Worm (Caenorhabditis elegans): ENCODE results near the gene map-1.
A peak's percentile ranks its signal among the peaks of the same experiment; 100 is the strongest.

The map-1 gene

ce11 chrIV:3686765-3687164, at the start of gene map-1:
Gene map-1 (minus strand): TSS chrIV:3686865.
- TF ChIP-seq flt-1 (GFP tag; IDR thresholded peaks at IDR 0.05) = no peak
- no peak for TF ChIP-seq ama-1 (optimal IDR thresholded peaks at IDR 0.05)
- TF ChIP-seq tbx-37 (GFP tag; conservative IDR thresholded peaks at IDR 0.05) = no peak
- TF ChIP-seq tra-4 (tag; optimal IDR thresholded peaks at IDR 0.05) = no peak
- TF ChIP-seq hmg-4 (GFP tag; optimal IDR thresholded peaks at IDR 0.05) = no peak
- TF ChIP-seq ceh-36 (tag; optimal IDR thresholded peaks at IDR 0.05) = no peak
- TF ChIP-seq hnd-1 (tag; optimal IDR thresholded peaks at IDR 0.05) = no peak
- TF ChIP-seq tbx-11 (GFP tag; IDR thresholded peaks at IDR 0.05) = no peak
- no peak for TF ChIP-seq aly-1 (tag; optimal IDR thresholded peaks at IDR 0.05)
- TF ChIP-seq hmbx-1 (tag; optimal IDR thresholded peaks at IDR 0.05) = no peak
- no peak for TF ChIP-seq pes-1 (GFP tag; IDR thresholded peaks at IDR 0.05)
- no peak for TF ChIP-seq B0310.2 (tag; optimal IDR thresholded peaks at IDR 0.05)

ce11 chrIV:3736244-3736643, 49.6 kb upstream of the map-1 start:
- TF ChIP-seq B0310.2 (tag; optimal IDR thresholded peaks at IDR 0.05) (no peak), hmbx-1 (tag; optimal IDR thresholded peaks at IDR 0.05) (no peak), scrt-1 (GFP tag; IDR thresholded peaks at IDR 0.05) (no peak), aly-1 (tag; optimal IDR thresholded peaks at IDR 0.05) (no peak), tbx-11 (GFP tag; IDR thresholded peaks at IDR 0.05) (no peak), hmg-4 (GFP tag; optimal IDR thresholded peaks at IDR 0.05) (no peak), tbx-37 (GFP tag; conservative IDR thresholded peaks at IDR 0.05) (no peak), tra-4 (tag; optimal IDR thresholded peaks at IDR 0.05) (no peak), ama-1 (optimal IDR thresholded peaks at IDR 0.05) (no peak), ets-7 (tag; optimal IDR thresholded peaks at IDR 0.05) (no peak), F13C5.2 (tag; optimal IDR thresholded peaks at IDR 0.05) (no peak), flt-1 (GFP tag; IDR thresholded peaks at IDR 0.05) (no peak), ceh-13 (GFP tag; optimal IDR thresholded peaks at IDR 0.05) (no peak), pes-1 (GFP tag; IDR thresholded peaks at IDR 0.05) (no peak), ceh-36 (tag; optimal IDR thresholded peaks at IDR 0.05) (no peak), hnd-1 (tag; optimal IDR thresholded peaks at IDR 0.05) (no peak), sea-1 (GFP tag; conservative IDR thresholded peaks at IDR 0.05) (no peak)

- no peak for TF ChIP-seq tbx-11 (GFP tag; IDR thresholded peaks at IDR 0.05)
- TF ChIP-seq aly-1 (tag; optimal IDR thresholded peaks at IDR 0.05) = no peak
- no peak for TF ChIP-seq F13C5.2 (tag; optimal IDR thresholded peaks at IDR 0.05)
- no peak for TF ChIP-seq hmg-4 (GFP tag; optimal IDR thresholded peaks at IDR 0.05)
- TF ChIP-seq ceh-36 (tag; optimal IDR thresholded peaks at IDR 0.05) = no peak
- TF ChIP-seq ceh-13 (GFP tag; optimal IDR thresholded peaks at IDR 0.05) = no peak
- no peak for TF ChIP-seq scrt-1 (GFP tag; IDR thresholded peaks at IDR 0.05)
- no peak for TF ChIP-seq hmbx-1 (tag; optimal IDR thresholded peaks at IDR 0.05)
- TF ChIP-seq ets-7 (tag; optimal IDR thresholded peaks at IDR 0.05) = no peak
- TF ChIP-seq sea-1 (GFP tag; conservative IDR thresholded peaks at IDR 0.05) = no peak
- no peak for TF ChIP-seq tra-4 (tag; optimal IDR thresholded peaks at IDR 0.05)
- TF ChIP-seq B0310.2 (tag; optimal IDR thresholded peaks at IDR 0.05) = no peak
- TF ChIP-seq flt-1 (GFP tag; IDR thresholded peaks at IDR 0.05) = no peak
Observed at ce11 chrIV:3733287-3733686, 46.6 kb upstream of the map-1 start.

ce11 chrIV:3731430-3731829, 44.8 kb upstream of the map-1 start:
- TF ChIP-seq ceh-36 (tag; optimal IDR thresholded peaks at IDR 0.05) (no peak), scrt-1 (GFP tag; IDR thresholded peaks at IDR 0.05) (no peak), hmbx-1 (tag; optimal IDR thresholded peaks at IDR 0.05) (no peak), tbx-37 (GFP tag; conservative IDR thresholded peaks at IDR 0.05) (no peak), ets-7 (tag; optimal IDR thresholded peaks at IDR 0.05) (no peak), aly-1 (tag; optimal IDR thresholded peaks at IDR 0.05) (no peak), flt-1 (GFP tag; IDR thresholded peaks at IDR 0.05) (no peak), hnd-1 (tag; optimal IDR thresholded peaks at IDR 0.05) (no peak), pes-1 (GFP tag; IDR thresholded peaks at IDR 0.05) (no peak), B0310.2 (tag; optimal IDR thresholded peaks at IDR 0.05) (no peak), tbx-11 (GFP tag; IDR thresholded peaks at IDR 0.05) (no peak)

ce11 chrIV:3725845-3726244, 39.2 kb upstream of the map-1 start, which contains the start of gene smgl-2:
Gene smgl-2 (plus strand): TSS chrIV:3726164.
- TF ChIP-seq tbx-37 (GFP tag; conservative IDR thresholded peaks at IDR 0.05) (no peak), tra-4 (tag; optimal IDR thresholded peaks at IDR 0.05) (no peak), tbx-11 (GFP tag; IDR thresholded peaks at IDR 0.05) (no peak), ceh-13 (GFP tag; optimal IDR thresholded peaks at IDR 0.05) (no peak), B0310.2 (tag; optimal IDR thresholded peaks at IDR 0.05) (no peak), scrt-1 (GFP tag; IDR thresholded peaks at IDR 0.05) (no peak), F13C5.2 (tag; optimal IDR thresholded peaks at IDR 0.05) (peak; percentile 78), sea-1 (GFP tag; conservative IDR thresholded peaks at IDR 0.05) (no peak), hmg-4 (GFP tag; optimal IDR thresholded peaks at IDR 0.05) (peak; percentile 21), ets-7 (tag; optimal IDR thresholded peaks at IDR 0.05) (no peak)

- no peak for TF ChIP-seq tbx-11 (GFP tag; IDR thresholded peaks at IDR 0.05)
- no peak for TF ChIP-seq F13C5.2 (tag; optimal IDR thresholded peaks at IDR 0.05)
- no peak for TF ChIP-seq ama-1 (optimal IDR thresholded peaks at IDR 0.05)
- TF ChIP-seq aly-1 (tag; optimal IDR thresholded peaks at IDR 0.05) = no peak
- TF ChIP-seq tbx-37 (GFP tag; conservative IDR thresholded peaks at IDR 0.05) = no peak
- no peak for TF ChIP-seq tra-4 (tag; optimal IDR thresholded peaks at IDR 0.05)
- TF ChIP-seq hmbx-1 (tag; optimal IDR thresholded peaks at IDR 0.05) = no peak
- no peak for TF ChIP-seq hmg-4 (GFP tag; optimal IDR thresholded peaks at IDR 0.05)
- no peak for TF ChIP-seq flt-1 (GFP tag; IDR thresholded peaks at IDR 0.05)
- no peak for TF ChIP-seq ceh-13 (GFP tag; optimal IDR thresholded peaks at IDR 0.05)
- no peak for TF ChIP-seq ets-7 (tag; optimal IDR thresholded peaks at IDR 0.05)
- TF ChIP-seq scrt-1 (GFP tag; IDR thresholded peaks at IDR 0.05) = no peak
- no peak for TF ChIP-seq sea-1 (GFP tag; conservative IDR thresholded peaks at IDR 0.05)
- TF ChIP-seq pes-1 (GFP tag; IDR thresholded peaks at IDR 0.05) = no peak
Observed at ce11 chrIV:3725361-3725760, 38.7 kb upstream of the map-1 start, which contains the start of gene Y37E11AM.2. Gene Y37E11AM.2 (minus strand): TSS chrIV:3725461.

ce11 chrIV:3722690-3723089, 36.0 kb upstream of the map-1 start, which contains the start of gene Y37E11AM.4:
Gene Y37E11AM.4 (minus strand): TSS chrIV:3722790.
- TF ChIP-seq ceh-36 (tag; optimal IDR thresholded peaks at IDR 0.05) = no peak
- no peak for TF ChIP-seq tbx-11 (GFP tag; IDR thresholded peaks at IDR 0.05)

- TF ChIP-seq ama-1 (optimal IDR thresholded peaks at IDR 0.05) = no peak
- no peak for TF ChIP-seq tbx-37 (GFP tag; conservative IDR thresholded peaks at IDR 0.05)
- no peak for TF ChIP-seq ceh-13 (GFP tag; optimal IDR thresholded peaks at IDR 0.05)
- no peak for TF ChIP-seq hmg-4 (GFP tag; optimal IDR thresholded peaks at IDR 0.05)
- TF ChIP-seq B0310.2 (tag; optimal IDR thresholded peaks at IDR 0.05) = no peak
- TF ChIP-seq F13C5.2 (tag; optimal IDR thresholded peaks at IDR 0.05) = no peak
- TF ChIP-seq aly-1 (tag; optimal IDR thresholded peaks at IDR 0.05) = no peak
- no peak for TF ChIP-seq ets-7 (tag; optimal IDR thresholded peaks at IDR 0.05)
- no peak for TF ChIP-seq hmbx-1 (tag; optimal IDR thresholded peaks at IDR 0.05)
- TF ChIP-seq ceh-36 (tag; optimal IDR thresholded peaks at IDR 0.05) = no peak
- TF ChIP-seq sea-1 (GFP tag; conservative IDR thresholded peaks at IDR 0.05) = no peak
- TF ChIP-seq flt-1 (GFP tag; IDR thresholded peaks at IDR 0.05) = no peak
- TF ChIP-seq tra-4 (tag; optimal IDR thresholded peaks at IDR 0.05) = no peak
- TF ChIP-seq pes-1 (GFP tag; IDR thresholded peaks at IDR 0.05) = no peak
Observed at ce11 chrIV:3721973-3722372, 35.3 kb upstream of the map-1 start.
